Worm (Caenorhabditis elegans): ENCODE data around the gene C30B5.17.

C30B5.17 gene

ce11 chrII:6198468-6198867 lies 4.3 kb downstream of the C30B5.17 start, which contains the start of gene szy-4:
Gene szy-4 (plus strand): TSS chrII:6198696.
- no peak for TF ChIP-seq Y116A8C.19 (tag; optimal IDR thresholded peaks at IDR 0.05; ENCODE audit: borderline replicate concordance)
- TF ChIP-seq fos-1 (tag; optimal IDR thresholded peaks at IDR 0.05): no peak
- no peak for TF ChIP-seq aha-1 (tag; optimal IDR thresholded peaks at IDR 0.05)
- no peak for TF ChIP-seq lsy-2 (tag; optimal IDR thresholded peaks at IDR 0.05)
- no peak for TF ChIP-seq blmp-1 (tag; optimal IDR thresholded peaks at IDR 0.05)
- TF ChIP-seq tlp-1 (tag; optimal IDR thresholded peaks at IDR 0.05): no peak
- TF ChIP-seq sup-37 (GFP tag; optimal IDR thresholded peaks at IDR 0.05): no peak
- no peak for TF ChIP-seq C34B4.2 (tag; optimal IDR thresholded peaks at IDR 0.05)
- TF ChIP-seq nhr-19 (GFP tag; conservative IDR thresholded peaks at IDR 0.05): no peak
- no peak for TF ChIP-seq tbx-2 (tag; optimal IDR thresholded peaks at IDR 0.05)

ce11 chrII:6196875-6197274 lies 5.9 kb downstream of the C30B5.17 start, which contains the start of the genes rbmx-2 and C30B5.2:
Gene rbmx-2 (minus strand): TSS chrII:6196948.
Gene C30B5.2 (plus strand): TSS chrII:6197180.
- TF ChIP-seq ets-5 (GFP tag; IDR thresholded peaks at IDR 0.05) (no peak), lsy-2 (tag; optimal IDR thresholded peaks at IDR 0.05) (peak; percentile 83 to 94), aly-2 (tag; optimal IDR thresholded peaks at IDR 0.05) (no peak), ama-1 (optimal IDR thresholded peaks at IDR 0.05) (no peak), nhr-76 (tag; optimal IDR thresholded peaks at IDR 0.05) (no peak), F16B12.6 (tag; optimal IDR thresholded peaks at IDR 0.05) (peak; percentile 94), mep-1 (tag; optimal IDR thresholded peaks at IDR 0.05) (peak; percentile 74), nhr-237 (tag; optimal IDR thresholded peaks at IDR 0.05) (no peak), hlh-17 (GFP tag; optimal IDR thresholded peaks at IDR 0.05; ENCODE audit: borderline replicate concordance) (no peak), elt-2 (tag; optimal IDR thresholded peaks at IDR 0.05) (no peak), irx-1 (tag; optimal IDR thresholded peaks at IDR 0.05) (peak; percentile 1), C16A3.4 (tag; optimal IDR thresholded peaks at IDR 0.05) (peak; percentile 41), vab-15 (tag; optimal IDR thresholded peaks at IDR 0.05) (no peak), ceh-82 (tag; optimal IDR thresholded peaks at IDR 0.05) (peak in 2 of 3 experiments; percentile 31 to 36), C04F5.9 (tag; optimal IDR thresholded peaks at IDR 0.05) (no peak), lin-35 (GFP tag; optimal IDR thresholded peaks at IDR 0.05) (peak; percentile 37 to 69), nhr-20 (tag; optimal IDR thresholded peaks at IDR 0.05) (peak; percentile 41), egl-13 (tag; optimal IDR thresholded peaks at IDR 0.05) (no peak), lir-3 (tag; optimal IDR thresholded peaks at IDR 0.05; ENCODE audit: poor library complexity) (peak; percentile 73), nhr-71 (tag; optimal IDR thresholded peaks at IDR 0.05) (peak; percentile 58), swsn-7 (tag; optimal IDR thresholded peaks at IDR 0.05) (peak; percentile 47), snpc-4 (tag; optimal IDR thresholded peaks at IDR 0.05) (no peak), blmp-1 (tag; optimal IDR thresholded peaks at IDR 0.05) (peak; percentile 51), lin-39 (tag; optimal IDR thresholded peaks at IDR 0.05) (no peak), elt-3 (tag; optimal IDR thresholded peaks at IDR 0.05) (peak in 1 of 6 experiments; percentile 37), dpl-1 (GFP tag; optimal IDR thresholded peaks at IDR 0.05) (peak; percentile 46 to 69 (median 67)), fkh-4 (tag; optimal IDR thresholded peaks at IDR 0.05; ENCODE audit: borderline replicate concordance) (no peak), nhr-12 (tag; optimal IDR thresholded peaks at IDR 0.05) (no peak), ces-1 (GFP tag; optimal IDR thresholded peaks at IDR 0.05) (no peak), nhr-19 (GFP tag; conservative IDR thresholded peaks at IDR 0.05) (no peak), unc-86 (tag; optimal IDR thresholded peaks at IDR 0.05) (peak; percentile 8), lin-13 (GFP tag; optimal IDR thresholded peaks at IDR 0.05) (peak; percentile 6), rnt-1 (tag; optimal IDR thresholded peaks at IDR 0.05) (peak; percentile 42), efl-1 (optimal IDR thresholded peaks at IDR 0.05) (peak; percentile 65 to 68), efl-1 (GFP tag; optimal IDR thresholded peaks at IDR 0.05 in 1 of 2) (peak; percentile 66 to 95), unc-130 (tag; optimal IDR thresholded peaks at IDR 0.05) (peak; percentile 19), nhr-77 (tag; optimal IDR thresholded peaks at IDR 0.05) (no peak), tbx-2 (tag; optimal IDR thresholded peaks at IDR 0.05) (peak; percentile 42), skn-1 (tag; optimal IDR thresholded peaks at IDR 0.05) (peak; percentile 13), snu-23 (GFP tag; optimal IDR thresholded peaks at IDR 0.05) (no peak), xbp-1 (tag; optimal IDR thresholded peaks at IDR 0.05) (peak; percentile 37)
